Worm (Caenorhabditis elegans) whole organism, late embryonic: ENCODE data around the gene ctl-2.

Source experiments
- T23F11.4 ChIP-seq: fragments of 200-800 bp; sonication (Bioruptor generic); optimal IDR thresholded peaks from 2 replicates; lab custom pipeline; 2018; ENCODE audit warnings: mild to moderate bottlenecking, missing genetic modification characterization, missing compliant biosample characterization
- ceh-19 ChIP-seq: fragments of 200-800 bp; sonication (Bioruptor generic); optimal IDR thresholded peaks from 2 replicates; lab custom pipeline; 2018; ENCODE audit warnings: mild to moderate bottlenecking, missing genetic modification characterization, missing compliant biosample characterization
- elt-2 ChIP-seq: sonication (generic microtip); optimal IDR thresholded peaks from 2 replicates; lab custom pipeline; 2016; ENCODE audit warnings: missing genetic modification reagents, missing genetic modification characterization, missing compliant biosample characterization
- fkh-10 ChIP-seq: fragments of 150-350 bp; optimal IDR thresholded peaks from 2 replicates; lab custom pipeline; 2014; ENCODE audit warnings: missing biosample characterization, missing genetic modification reagents, missing genetic modification characterization
- hlh-15 ChIP-seq: sonication (generic microtip); optimal IDR thresholded peaks from 2 replicates; lab custom pipeline; 2016; ENCODE audit warnings: missing genetic modification characterization, missing compliant biosample characterization
- sdc-2 ChIP-seq: sonication (generic microtip); optimal IDR thresholded peaks from 2 replicates; lab custom pipeline; 2016; ENCODE audit warnings: missing genotype, missing genetic modification characterization, missing compliant biosample characterization

ce11 chrII:14310729-14311388 lies 9.0 kb upstream of the ctl-2 start, which contains the start of gene ctl-3:
- TF ChIP-seq ceh-19 (GFP tag; lab: Kevin White, UChicago) (no peak), sdc-2 (no peak), fkh-10 (no peak), hlh-15 (tag; lab: Kevin White, UChicago) (no peak), elt-2 (tag; lab: Kevin White, UChicago) (no peak), T23F11.4 (GFP tag; lab: Kevin White, UChicago) (no peak)
